Worm (Caenorhabditis elegans) whole organism, L4 larva: ENCODE measurements around the gene tsr-1.

Source experiments
- F37D6.2 ChIP-seq: sonication (generic microtip); optimal IDR thresholded peaks from 2 replicates; lab custom pipeline; 2016; ENCODE audit warnings: mild to moderate bottlenecking, missing genetic modification characterization, missing compliant biosample characterization
- R02D3.7 ChIP-seq: fragments of 150-350 bp; sonication (generic microtip); optimal IDR thresholded peaks from 3 replicates; lab custom pipeline; 2014; ENCODE audit warnings: missing biosample characterization, missing genetic modification characterization
- T20F7.1 ChIP-seq: fragments of 200-800 bp; sonication (Bioruptor generic); optimal IDR thresholded peaks from 2 replicates; lab custom pipeline; 2018; ENCODE audit warnings: mild to moderate bottlenecking, missing genetic modification characterization, missing compliant biosample characterization
- ZK546.5 ChIP-seq, 2 experiments: sonication (generic microtip); optimal IDR thresholded peaks; 2 replicates each; lab custom pipeline; 2017; ENCODE audit warnings: missing biosample characterization in 2 of 2, missing genetic modification characterization in 2 of 2
- aly-2 ChIP-seq: sonication (generic microtip); optimal IDR thresholded peaks from 2 replicates; lab custom pipeline; 2018; ENCODE audit warnings: missing biosample characterization, missing genetic modification characterization
- ama-1 ChIP-seq: fragments of 150-350 bp; optimal IDR thresholded peaks from 2 replicates; lab custom pipeline; 2014; ENCODE audit warnings: inconsistent platforms, mixed read lengths
- ceh-20 ChIP-seq: fragments of 200-800 bp; sonication (Bioruptor generic); IDR thresholded peaks from 2 replicates; pipeline ENCODE4 v1.3.6; 2022; ENCODE audit warnings: missing genetic modification reagents, missing genetic modification characterization, missing compliant biosample characterization
- ceh-62 ChIP-seq: sonication (generic microtip); optimal IDR thresholded peaks from 2 replicates; lab custom pipeline; 2017; ENCODE audit warnings: missing biosample characterization, missing genetic modification characterization
- cey-2 ChIP-seq: sonication (generic microtip); optimal IDR thresholded peaks from 3 replicates; lab custom pipeline; 2017; ENCODE audit warnings: missing genetic modification characterization, mild to moderate bottlenecking, missing compliant biosample characterization, antibody characterized with exemption, borderline replicate concordance; ENCODE audit not compliant: insufficient read depth
- daf-12 ChIP-seq: fragments of 150-350 bp; optimal IDR thresholded peaks from 2 replicates; lab custom pipeline; 2014; ENCODE audit warnings: missing biosample characterization, missing genetic modification reagents, missing genetic modification characterization
- daf-16 ChIP-seq, 3 experiments: sonication (generic microtip); optimal IDR thresholded peaks; 2 replicates each; lab custom pipeline; 2016 to 2017; ENCODE audit warnings: missing genetic modification characterization in 3 of 3, missing genetic modification reagents in 3 of 3, mild to moderate bottlenecking in 2 of 3, missing compliant biosample characterization in 2 of 3, missing biosample characterization in 1 of 3, moderate library complexity in 1 of 3
- daf-19 ChIP-seq: fragments of 200-800 bp; sonication (Bioruptor generic); conservative IDR thresholded peaks from 2 replicates; pipeline ENCODE4 v1.3.6; 2022; ENCODE audit warnings: missing genetic modification characterization, missing compliant biosample characterization
- daf-8 ChIP-seq: fragments of 200-800 bp; sonication (Bioruptor generic); IDR thresholded peaks from 2 replicates; pipeline ENCODE4 v1.3.6; 2022; ENCODE audit warnings: missing genetic modification characterization, missing compliant biosample characterization
- dmd-6 ChIP-seq: fragments of 200-800 bp; sonication (Bioruptor generic); IDR thresholded peaks from 2 replicates; pipeline ENCODE4 v1.3.6; 2022; ENCODE audit warnings: missing genetic modification reagents, missing genetic modification characterization, missing compliant biosample characterization
- dmd-9 ChIP-seq: fragments of 200-800 bp; sonication (Bioruptor generic); IDR thresholded peaks from 2 replicates; pipeline ENCODE4 v1.3.6; 2022; ENCODE audit warnings: missing genetic modification reagents, missing genetic modification characterization, missing compliant biosample characterization
- dve-1 ChIP-seq: sonication (generic microtip); optimal IDR thresholded peaks from 2 replicates; lab custom pipeline; 2017; ENCODE audit warnings: antibody characterized with exemption, mild to moderate bottlenecking, missing genetic modification characterization, missing compliant biosample characterization; ENCODE audit not compliant: insufficient read depth
- egl-43 ChIP-seq: fragments of 200-800 bp; sonication (Bioruptor generic); IDR thresholded peaks from 2 replicates; pipeline ENCODE4 v1.3.6; 2022; ENCODE audit warnings: missing genetic modification reagents, missing genetic modification characterization, missing compliant biosample characterization
- fkh-10 ChIP-seq: fragments of 150-350 bp; optimal IDR thresholded peaks from 2 replicates; lab custom pipeline; 2014; ENCODE audit warnings: missing biosample characterization, missing genetic modification reagents, missing genetic modification characterization
- gei-8 ChIP-seq: fragments of 200-800 bp; sonication (Bioruptor generic); optimal IDR thresholded peaks from 2 replicates; lab custom pipeline; 2018; ENCODE audit warnings: mild to moderate bottlenecking, missing genetic modification characterization, missing compliant biosample characterization
- hif-1 ChIP-seq, 2 experiments: sonication (generic microtip); optimal IDR thresholded peaks; 2 replicates each; lab custom pipeline; 2016 to 2017; ENCODE audit warnings: missing compliant biosample characterization in 2 of 2, missing genetic modification characterization in 2 of 2, missing genetic modification reagents in 2 of 2, missing genotype in 2 of 2, mild to moderate bottlenecking in 1 of 2
- hlh-11 ChIP-seq: fragments of 200-800 bp; sonication (Bioruptor generic); optimal IDR thresholded peaks from 2 replicates; lab custom pipeline; 2018; ENCODE audit warnings: mild to moderate bottlenecking, missing genetic modification characterization, missing compliant biosample characterization
- hlh-30 ChIP-seq: sonication (generic microtip); optimal IDR thresholded peaks from 2 replicates; lab custom pipeline; 2017; ENCODE audit warnings: antibody characterized with exemption, mild to moderate bottlenecking, missing genetic modification characterization, missing compliant biosample characterization; ENCODE audit not compliant: insufficient read depth
- hmg-1.1 ChIP-seq: fragments of 200-800 bp; sonication (Bioruptor generic); IDR thresholded peaks from 2 replicates; pipeline ENCODE4 v1.3.6; 2022; ENCODE audit warnings: missing genetic modification reagents, missing genetic modification characterization, missing compliant biosample characterization
- lim-7 ChIP-seq: fragments of 200-800 bp; sonication (Bioruptor generic); IDR thresholded peaks from 2 replicates; pipeline ENCODE4 v1.3.6; 2022; ENCODE audit warnings: missing genetic modification characterization, missing compliant biosample characterization
- lin-1 ChIP-seq: fragments of 200-800 bp; sonication (Bioruptor generic); IDR thresholded peaks from 2 replicates; pipeline ENCODE4 v1.3.6; 2022; ENCODE audit warnings: missing genetic modification reagents, missing genetic modification characterization, missing compliant biosample characterization
- lin-39 ChIP-seq: fragments of 150-350 bp; optimal IDR thresholded peaks from 2 replicates; lab custom pipeline; 2014; ENCODE audit warnings: missing biosample characterization, missing genetic modification reagents, missing genetic modification characterization
- lir-3 ChIP-seq: sonication (generic microtip); optimal IDR thresholded peaks from 2 replicates; lab custom pipeline; 2016; ENCODE audit warnings: mild to moderate bottlenecking, missing genetic modification characterization, missing compliant biosample characterization
- mdl-1 ChIP-seq, 2 experiments: fragments of 150-350 bp in 1 of 2; sonication (generic microtip) in 1 of 2; optimal IDR thresholded peaks; 2 replicates each; lab custom pipeline; 2014 to 2017; ENCODE audit warnings: missing biosample characterization in 2 of 2, missing genetic modification characterization in 2 of 2
- mxl-3 ChIP-seq: fragments of 200-800 bp; sonication (Bioruptor generic); optimal IDR thresholded peaks from 2 replicates; lab custom pipeline; 2018; ENCODE audit warnings: mild to moderate bottlenecking, missing genetic modification characterization, missing compliant biosample characterization
- nhr-28 ChIP-seq: fragments of 150-350 bp; optimal IDR thresholded peaks from 2 replicates; lab custom pipeline; 2014; ENCODE audit warnings: missing biosample characterization, missing genetic modification characterization
- nhr-41 ChIP-seq: fragments of 200-800 bp; sonication (Bioruptor generic); IDR thresholded peaks from 2 replicates; pipeline ENCODE4 v1.3.6; 2022; ENCODE audit warnings: missing genetic modification reagents, missing genetic modification characterization, missing compliant biosample characterization
- nhr-42 ChIP-seq: fragments of 200-800 bp; sonication (Bioruptor generic); IDR thresholded peaks from 2 replicates; pipeline ENCODE4 v1.3.6; 2022; ENCODE audit warnings: missing genetic modification characterization, missing compliant biosample characterization
- nhr-48 ChIP-seq: sonication (generic microtip); optimal IDR thresholded peaks from 2 replicates; lab custom pipeline; 2016; ENCODE audit warnings: mild to moderate bottlenecking, missing genetic modification characterization, missing compliant biosample characterization
- nhr-6 ChIP-seq: fragments of 150-350 bp; optimal IDR thresholded peaks from 2 replicates; lab custom pipeline; 2014; ENCODE audit warnings: missing biosample characterization, missing genetic modification characterization
- pha-4 ChIP-seq, 2 experiments: fragments of 150-350 bp in 1 of 2; fragments of 200-800 bp in 1 of 2; sonication (Bioruptor generic) in 1 of 2; IDR thresholded peaks in 1 of 2; optimal IDR thresholded peaks in 1 of 2; 2 replicates each; pipeline versions ENCODE4 v1.3.6 to Lab custom; 2014 to 2022; ENCODE audit warnings: missing genetic modification characterization in 2 of 2, missing genetic modification reagents in 2 of 2, missing biosample characterization in 1 of 2, missing compliant biosample characterization in 1 of 2
- php-3 ChIP-seq: fragments of 200-800 bp; sonication (Bioruptor generic); IDR thresholded peaks from 2 replicates; pipeline ENCODE4 v1.3.6; 2022; ENCODE audit warnings: missing genetic modification reagents, missing genetic modification characterization, missing compliant biosample characterization
- pqm-1 ChIP-seq: sonication (generic microtip); optimal IDR thresholded peaks from 2 replicates; lab custom pipeline; 2017; ENCODE audit warnings: missing biosample characterization, missing genetic modification characterization
- snpc-4 ChIP-seq: fragments of 150-350 bp; optimal IDR thresholded peaks from 2 replicates; lab custom pipeline; 2014; ENCODE audit warnings: missing biosample characterization, missing genetic modification characterization
- spr-1 ChIP-seq: sonication (generic microtip); optimal IDR thresholded peaks from 2 replicates; lab custom pipeline; 2016; ENCODE audit warnings: mild to moderate bottlenecking, missing genetic modification characterization, missing compliant biosample characterization
- tag-97 ChIP-seq: fragments of 200-800 bp; sonication (Bioruptor generic); IDR thresholded peaks from 2 replicates; pipeline ENCODE4 v1.3.6; 2022; ENCODE audit warnings: missing genetic modification characterization, missing compliant biosample characterization
- unc-130 ChIP-seq: sonication (generic microtip); optimal IDR thresholded peaks from 2 replicates; lab custom pipeline; 2016; ENCODE audit warnings: missing genetic modification reagents, missing genetic modification characterization, missing compliant biosample characterization
- zag-1 ChIP-seq: fragments of 150-350 bp; optimal IDR thresholded peaks from 2 replicates; lab custom pipeline; 2014; ENCODE audit warnings: missing biosample characterization, missing genetic modification characterization
- zip-2 ChIP-seq: fragments of 150-350 bp; optimal IDR thresholded peaks from 2 replicates; lab custom pipeline; 2014; ENCODE audit warnings: missing biosample characterization, missing genetic modification characterization

The tsr-1 gene

ce11 chrII:2421905-2422304 is 51.3 kb downstream of the tsr-1 start, which contains the start of gene F42G2.2 (continued):
- TF ChIP-seq lin-39 (no peak), php-3 (no peak), nhr-41 (no peak), nhr-48 (tag; lab: Kevin White, UChicago) (no peak), zag-1 (tag; lab: Kevin White, UChicago) (no peak)
- TF ChIP-seq, all 104 proteins: peak for 0

ce11 chrII:2421185-2421584 is 52.0 kb downstream of the tsr-1 start:
- TF ChIP-seq spr-1 (tag; lab: Kevin White, UChicago) (no peak), unc-130 (GFP tag; lab: Kevin White, UChicago) (no peak), mxl-3 (GFP tag; lab: Kevin White, UChicago) (no peak), ceh-62 (tag; lab: Kevin White, UChicago) (no peak), nhr-28 (tag; lab: Kevin White, UChicago) (peak; percentile 35), ceh-20 (GFP tag; lab: Robert Waterston, UW) (no peak), ama-1 (lab: Kevin White, UChicago) (no peak), cey-2 (tag; lab: Kevin White, UChicago) (no peak), zag-1 (tag; lab: Kevin White, UChicago) (no peak), hlh-11 (peak; percentile 47), aly-2 (tag; lab: Kevin White, UChicago) (no peak), mdl-1 (tag; optimal IDR thresholded peaks at IDR 0.05; lab: Kevin White, UChicago) (peak in 1 of 2 experiments; percentile 26), daf-12 (tag; lab: Kevin White, UChicago) (no peak), hlh-30 (tag; lab: Kevin White, UChicago) (peak; percentile 42), daf-19 (GFP tag; lab: Robert Waterston, UW) (no peak), zip-2 (no peak), lir-3 (tag; lab: Kevin White, UChicago) (no peak), ZK546.5 (tag; optimal IDR thresholded peaks at IDR 0.05; lab: Kevin White, UChicago) (no peak), fkh-10 (GFP tag; lab: Kevin White, UChicago) (no peak), lin-1 (GFP tag; lab: Robert Waterston, UW) (no peak), dmd-6 (GFP tag; lab: Robert Waterston, UW) (peak; percentile 53), hif-1 (tag; optimal IDR thresholded peaks at IDR 0.05; lab: Kevin White, UChicago) (peak in 1 of 2 experiments; percentile 35), dve-1 (tag; lab: Kevin White, UChicago) (peak; percentile 28), pha-4 (GFP tag; IDR thresholded peaks at IDR 0.05; lab: Robert Waterston, UW) (peak; percentile 39; the same call in 1 of the 2 replicates), pha-4 (tag; optimal IDR thresholded peaks at IDR 0.05; lab: Kevin White, UChicago) (no peak), daf-8 (GFP tag; lab: Robert Waterston, UW) (no peak), tag-97 (GFP tag; lab: Robert Waterston, UW) (no peak), snpc-4 (tag; lab: Kevin White, UChicago) (no peak), egl-43 (no peak), R02D3.7 (tag; lab: Kevin White, UChicago) (no peak), pqm-1 (tag; lab: Kevin White, UChicago) (peak; percentile 36), T20F7.1 (GFP tag; lab: Kevin White, UChicago) (no peak), dmd-9 (no peak), nhr-6 (no peak), gei-8 (no peak), hmg-1.1 (GFP tag; lab: Robert Waterston, UW) (no peak), daf-16 (GFP tag; optimal IDR thresholded peaks at IDR 0.05; lab: Kevin White, UChicago) (no peak), daf-16 (tag; optimal IDR thresholded peaks at IDR 0.05; lab: Kevin White, UChicago) (peak; percentile 63), nhr-42 (GFP tag; lab: Robert Waterston, UW) (no peak), F37D6.2 (tag; lab: Kevin White, UChicago) (no peak), lim-7 (no peak)
